Worm (Caenorhabditis elegans) whole organism, young adult: ENCODE measurements around the gene hlh-4.

Experiments used
- B0336.3 ChIP-seq: fragments of 200-800 bp; sonication (Bioruptor generic); IDR thresholded peaks from 2 replicates; pipeline ENCODE4 v1.3.6; 2022; ENCODE audit warnings: missing genetic modification characterization, missing compliant biosample characterization
- D2030.7 ChIP-seq: fragments of 200-800 bp; sonication (Bioruptor generic); IDR thresholded peaks from 2 replicates; pipeline ENCODE4 v1.3.6; 2022; ENCODE audit warnings: missing genetic modification reagents, missing genetic modification characterization, missing compliant biosample characterization
- F37B4.10 ChIP-seq: fragments of 200-800 bp; sonication (Bioruptor generic); IDR thresholded peaks from 2 replicates; pipeline ENCODE4 v1.3.6; 2022; ENCODE audit warnings: missing genetic modification characterization, missing compliant biosample characterization
- F39B2.1 ChIP-seq: fragments of 200-800 bp; sonication (Bioruptor generic); IDR thresholded peaks from 2 replicates; pipeline ENCODE4 v1.3.6; 2022; ENCODE audit warnings: missing genetic modification reagents, missing genetic modification characterization, missing compliant biosample characterization
- F49E8.2 ChIP-seq: sonication (generic microtip); optimal IDR thresholded peaks from 3 replicates; lab custom pipeline; 2017; ENCODE audit warnings: missing genetic modification characterization, mild to moderate bottlenecking, missing compliant biosample characterization, antibody characterized with exemption, moderate library complexity; ENCODE audit not compliant: insufficient read depth
- F57C9.4 ChIP-seq: sonication (generic microtip); optimal IDR thresholded peaks from 2 replicates; lab custom pipeline; 2017; ENCODE audit warnings: mild to moderate bottlenecking, missing genetic modification characterization, missing compliant biosample characterization
- T07F8.4 ChIP-seq: sonication (generic microtip); optimal IDR thresholded peaks from 2 replicates; lab custom pipeline; 2016; ENCODE audit warnings: mild to moderate bottlenecking, missing genetic modification characterization, moderate library complexity, missing compliant biosample characterization
- Y56A3A.18 ChIP-seq: fragments of 200-800 bp; sonication (Bioruptor generic); IDR thresholded peaks from 2 replicates; pipeline ENCODE4 v1.3.6; 2022; ENCODE audit warnings: missing genetic modification reagents, missing genetic modification characterization, missing compliant biosample characterization
- akir-1 ChIP-seq: fragments of 200-800 bp; sonication (Bioruptor generic); optimal IDR thresholded peaks from 2 replicates; lab custom pipeline; 2018; ENCODE audit warnings: mild to moderate bottlenecking, missing genetic modification characterization, moderate library complexity, missing compliant biosample characterization
- atf-7 ChIP-seq: sonication (generic microtip); optimal IDR thresholded peaks from 2 replicates; lab custom pipeline; 2017; ENCODE audit warnings: mild to moderate bottlenecking, missing genetic modification characterization, missing compliant biosample characterization
- attf-5 ChIP-seq: fragments of 200-800 bp; sonication (Bioruptor generic); optimal IDR thresholded peaks from 2 replicates; lab custom pipeline; 2018; ENCODE audit warnings: mild to moderate bottlenecking, missing genetic modification characterization, missing compliant biosample characterization
- attf-6 ChIP-seq: fragments of 200-800 bp; sonication (Bioruptor generic); IDR thresholded peaks from 2 replicates; pipeline ENCODE4 v1.3.6; 2022; ENCODE audit warnings: missing genetic modification reagents, missing genetic modification characterization, missing compliant biosample characterization
- ccch-3 ChIP-seq: fragments of 200-800 bp; sonication (Bioruptor generic); optimal IDR thresholded peaks from 2 replicates; lab custom pipeline; 2018; ENCODE audit warnings: mild to moderate bottlenecking, missing genetic modification characterization, missing compliant biosample characterization
- cebp-1 ChIP-seq, 2 experiments: fragments of 200-800 bp in 1 of 2; sonication (Bioruptor generic) in 1 of 2; sonication (generic microtip) in 1 of 2; IDR thresholded peaks in 1 of 2; optimal IDR thresholded peaks in 1 of 2; 2 replicates each; pipeline versions ENCODE4 v1.3.6 to Lab custom; 2017 to 2022; ENCODE audit warnings: missing compliant biosample characterization in 2 of 2, missing genetic modification characterization in 2 of 2, mild to moderate bottlenecking in 1 of 2, missing genetic modification reagents in 1 of 2, moderate library complexity in 1 of 2
- cebp-2 ChIP-seq: fragments of 200-800 bp; sonication (Bioruptor generic); IDR thresholded peaks from 2 replicates; pipeline ENCODE4 v1.3.6; 2022; ENCODE audit warnings: missing genetic modification characterization, missing compliant biosample characterization
- ceh-100 ChIP-seq: fragments of 200-800 bp; sonication (Bioruptor generic); IDR thresholded peaks from 2 replicates; pipeline ENCODE4 v1.3.6; 2022; ENCODE audit warnings: missing genetic modification reagents, missing genetic modification characterization, missing compliant biosample characterization
- ceh-40 ChIP-seq: fragments of 200-800 bp; sonication (Bioruptor generic); IDR thresholded peaks from 2 replicates; pipeline ENCODE4 v1.3.6; 2022; ENCODE audit warnings: missing genetic modification characterization, missing compliant biosample characterization
- ceh-58 ChIP-seq: fragments of 200-800 bp; sonication (Bioruptor generic); IDR thresholded peaks from 2 replicates; pipeline ENCODE4 v1.3.6; 2022; ENCODE audit warnings: missing genetic modification characterization, missing compliant biosample characterization
- ceh-79 ChIP-seq: sonication (generic microtip); optimal IDR thresholded peaks from 2 replicates; lab custom pipeline; 2017; ENCODE audit warnings: mild to moderate bottlenecking, missing genetic modification characterization, missing compliant biosample characterization
- die-1 ChIP-seq: sonication (generic microtip); optimal IDR thresholded peaks from 2 replicates; lab custom pipeline; 2016; ENCODE audit warnings: missing genotype, mild to moderate bottlenecking, missing genetic modification characterization, missing compliant biosample characterization
- dpl-1 ChIP-seq: fragments of 150-350 bp; optimal IDR thresholded peaks from 2 replicates; lab custom pipeline; 2014; ENCODE audit warnings: missing biosample characterization, missing genetic modification reagents, missing genetic modification characterization
- fkh-3 ChIP-seq: sonication (generic microtip); optimal IDR thresholded peaks from 2 replicates; lab custom pipeline; 2016; ENCODE audit warnings: mild to moderate bottlenecking, missing genetic modification characterization, missing compliant biosample characterization
- hlh-26 ChIP-seq: fragments of 200-800 bp; sonication (Bioruptor generic); conservative IDR thresholded peaks from 2 replicates; pipeline ENCODE4 v1.3.6; 2022; ENCODE audit warnings: missing genetic modification reagents, missing genetic modification characterization, missing compliant biosample characterization
- hmg-1.2 ChIP-seq: fragments of 200-800 bp; sonication (Bioruptor generic); IDR thresholded peaks from 2 replicates; pipeline ENCODE4 v1.3.6; 2022; ENCODE audit warnings: missing genetic modification reagents, missing genetic modification characterization, missing compliant biosample characterization
- hsf-1 ChIP-seq: fragments of 200-800 bp; sonication (Bioruptor generic); IDR thresholded peaks from 2 replicates; pipeline ENCODE4 v1.3.6; 2022; ENCODE audit warnings: missing genetic modification reagents, missing genetic modification characterization, missing compliant biosample characterization
- let-526 ChIP-seq: fragments of 200-800 bp; sonication (Bioruptor generic); IDR thresholded peaks from 2 replicates; pipeline ENCODE4 v1.3.6; 2022; ENCODE audit warnings: missing genetic modification reagents, missing genetic modification characterization, missing compliant biosample characterization
- let-607 ChIP-seq, 2 experiments: fragments of 200-800 bp in 1 of 2; sonication (Bioruptor generic) in 1 of 2; sonication (generic microtip) in 1 of 2; optimal IDR thresholded peaks; 2 replicates each; lab custom pipeline; 2016 to 2018; ENCODE audit warnings: mild to moderate bottlenecking in 2 of 2, missing compliant biosample characterization in 2 of 2, missing genetic modification characterization in 2 of 2, moderate library complexity in 2 of 2, missing genotype in 1 of 2
- lin-35 ChIP-seq, 3 experiments: fragments of 150-350 bp in 2 of 3; sonication (generic microtip) in 1 of 3; optimal IDR thresholded peaks; 2 replicates each; lab custom pipeline; 2014 to 2018; ENCODE audit warnings: missing biosample characterization in 3 of 3, missing genetic modification characterization in 3 of 3, missing genetic modification reagents in 3 of 3
- lir-1 ChIP-seq: fragments of 200-800 bp; sonication (Bioruptor generic); conservative IDR thresholded peaks from 2 replicates; pipeline ENCODE4 v1.3.6; 2022; ENCODE audit warnings: missing genetic modification reagents, missing genetic modification characterization, missing compliant biosample characterization
- madf-3 ChIP-seq: fragments of 200-800 bp; sonication (Bioruptor generic); IDR thresholded peaks from 2 replicates; pipeline ENCODE4 v1.3.6; 2022; ENCODE audit warnings: missing genetic modification reagents, missing genetic modification characterization, missing compliant biosample characterization
- madf-8 ChIP-seq: fragments of 200-800 bp; sonication (Bioruptor generic); conservative IDR thresholded peaks from 2 replicates; pipeline ENCODE4 v1.3.6; 2022; ENCODE audit warnings: missing genetic modification reagents, missing genetic modification characterization, missing compliant biosample characterization
- mcd-1 ChIP-seq: fragments of 200-800 bp; sonication (Bioruptor generic); IDR thresholded peaks from 2 replicates; pipeline ENCODE4 v1.3.6; 2022; ENCODE audit warnings: missing genetic modification reagents, missing genetic modification characterization, missing compliant biosample characterization
- nhr-120 ChIP-seq: fragments of 200-800 bp; sonication (Bioruptor generic); IDR thresholded peaks from 2 replicates; pipeline ENCODE4 v1.3.6; 2022; ENCODE audit warnings: missing genetic modification characterization, missing compliant biosample characterization
- nhr-27 ChIP-seq: fragments of 200-800 bp; sonication (Bioruptor generic); optimal IDR thresholded peaks from 2 replicates; lab custom pipeline; 2018; ENCODE audit warnings: mild to moderate bottlenecking, missing genetic modification characterization, moderate library complexity, missing compliant biosample characterization
- nhr-80 ChIP-seq: sonication (generic microtip); optimal IDR thresholded peaks from 2 replicates; lab custom pipeline; 2016; ENCODE audit warnings: missing genetic modification characterization, missing compliant biosample characterization
- pha-4 ChIP-seq: fragments of 150-350 bp; sonication (generic microtip); optimal IDR thresholded peaks from 2 replicates; lab custom pipeline; 2014; ENCODE audit warnings: missing biosample characterization, missing genetic modification reagents, missing genetic modification characterization
- sdz-38 ChIP-seq: sonication (generic microtip); optimal IDR thresholded peaks from 2 replicates; lab custom pipeline; 2016; ENCODE audit warnings: missing genotype, missing genetic modification characterization, missing compliant biosample characterization
- sea-2 ChIP-seq: fragments of 200-800 bp; sonication (Bioruptor generic); IDR thresholded peaks from 2 replicates; pipeline ENCODE4 v1.3.6; 2022; ENCODE audit warnings: missing genetic modification characterization, missing compliant biosample characterization
- snpc-1.3 ChIP-seq: sonication (generic microtip); optimal IDR thresholded peaks from 2 replicates; lab custom pipeline; 2017; ENCODE audit warnings: missing genetic modification characterization, mild to moderate bottlenecking, missing compliant biosample characterization, antibody characterized with exemption, moderate library complexity, missing genotype, missing genetic modification reagents; ENCODE audit not compliant: insufficient read depth
- snpc-4 ChIP-seq, 5 experiments: fragments of 150-350 bp in 1 of 5; sonication (generic microtip) in 4 of 5; optimal IDR thresholded peaks; 2 replicates each; lab custom pipeline; 2014 to 2018; ENCODE audit warnings: missing genetic modification characterization in 5 of 5, missing biosample characterization in 3 of 5, antibody characterized with exemption in 2 of 5, mild to moderate bottlenecking in 2 of 5, missing compliant biosample characterization in 2 of 5, missing genotype in 2 of 5, moderate library complexity in 2 of 5, missing genetic modification reagents in 1 of 5
- sptf-2 ChIP-seq: fragments of 200-800 bp; sonication (Bioruptor generic); optimal IDR thresholded peaks from 2 replicates; lab custom pipeline; 2018; ENCODE audit warnings: mild to moderate bottlenecking, missing genetic modification characterization, missing compliant biosample characterization
- unc-130 ChIP-seq: sonication (generic microtip); optimal IDR thresholded peaks from 2 replicates; lab custom pipeline; 2016; ENCODE audit warnings: missing genetic modification reagents, missing genetic modification characterization, missing compliant biosample characterization
- zim-3 ChIP-seq: sonication (generic microtip); optimal IDR thresholded peaks from 2 replicates; lab custom pipeline; 2017; ENCODE audit warnings: mild to moderate bottlenecking, missing genetic modification characterization, moderate library complexity, missing compliant biosample characterization
- ztf-6 ChIP-seq: fragments of 200-800 bp; sonication (Bioruptor generic); IDR thresholded peaks from 2 replicates; pipeline ENCODE4 v1.3.6; 2022; ENCODE audit warnings: missing genetic modification reagents, missing genetic modification characterization, missing compliant biosample characterization

hlh-4 gene

DNA sequence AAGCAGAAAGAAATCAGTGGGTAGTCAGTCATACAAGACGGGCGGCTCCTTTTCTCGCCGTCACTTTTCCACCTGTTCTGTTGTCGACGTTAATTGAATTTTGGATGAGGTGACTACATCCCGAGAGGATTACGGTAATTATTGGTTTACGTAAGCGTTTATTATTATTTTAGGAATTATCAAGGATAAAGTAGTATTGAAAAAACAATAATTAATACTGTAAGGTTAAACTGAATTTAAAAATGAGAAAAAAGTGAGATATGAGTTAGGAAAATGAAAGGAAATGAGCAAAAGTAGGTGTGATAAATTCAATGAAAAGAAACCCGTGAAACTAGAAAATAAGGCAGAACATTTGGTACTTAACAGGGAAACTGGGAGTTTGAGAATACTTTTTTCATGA is at the start of gene hlh-4:
TSS of gene hlh-4 (minus strand) at position 101 of the 400 bp plus-strand sequence.
- no peak for TF ChIP-seq akir-1 (GFP tag; lab: Kevin White, UChicago)
- no peak for TF ChIP-seq mcd-1 (GFP tag; lab: Robert Waterston, UW)
- TF ChIP-seq dpl-1 (GFP tag; lab: Kevin White, UChicago): no peak

DNA sequence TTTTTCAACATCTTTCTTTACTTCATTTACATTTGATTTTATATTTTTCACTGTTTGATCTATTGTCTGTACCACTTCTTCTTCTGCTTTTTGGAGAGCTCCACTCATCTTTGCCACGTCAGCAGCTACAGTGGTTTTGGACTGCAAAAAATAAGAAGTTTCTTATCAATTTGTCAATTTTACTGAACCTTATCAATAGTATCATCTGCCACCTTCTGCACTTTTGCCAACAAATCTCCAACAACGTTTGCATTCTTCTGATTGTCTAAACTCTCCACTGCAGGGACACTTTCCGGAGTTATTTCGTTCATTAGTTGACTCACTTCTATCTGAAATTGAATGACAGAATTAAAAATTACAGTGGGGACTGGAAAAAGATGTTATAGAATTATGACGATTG is 47.9 kb upstream of the hlh-4 start:
- TF ChIP-seq attf-6: no peak
- TF ChIP-seq let-607 (tag; optimal IDR thresholded peaks at IDR 0.05; lab: Kevin White, UChicago): peak; percentile 97 to 98
- peak; percentile 93 for TF ChIP-seq nhr-80

DNA sequence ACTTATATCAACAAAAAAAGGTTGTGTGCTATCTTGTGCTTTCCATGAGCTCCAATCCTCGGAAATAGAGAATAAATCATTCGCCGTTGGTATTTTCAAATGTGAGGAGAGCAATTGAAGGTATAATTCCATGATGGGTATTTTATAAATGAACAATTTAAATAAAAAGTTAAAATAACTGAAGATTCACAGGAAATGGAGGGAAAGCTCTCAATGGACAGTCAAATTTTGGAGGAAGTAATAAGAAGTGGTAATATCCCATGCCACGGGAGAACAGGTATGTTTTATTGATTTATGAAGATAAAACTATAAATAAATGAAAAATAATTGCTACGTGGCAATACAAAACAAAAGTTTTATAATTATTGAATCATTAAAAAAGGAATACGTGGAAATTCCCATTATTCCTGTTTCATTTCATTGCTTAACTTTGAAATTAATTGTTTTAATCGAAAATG is 44.3 kb upstream of the hlh-4 start:
- TF ChIP-seq snpc-4 (GFP tag; optimal IDR thresholded peaks at IDR 0.05; lab: Kevin White, UChicago): no peak
- peak in 1 of 4 experiments; percentile 2 for TF ChIP-seq snpc-4 (tag; optimal IDR thresholded peaks at IDR 0.05; lab: Kevin White, UChicago)
- no peak for TF ChIP-seq lir-1 (GFP tag; lab: Robert Waterston, UW)
- TF ChIP-seq Y56A3A.18 (GFP tag; lab: Robert Waterston, UW): peak; percentile 54; the same call in 1 of the 2 replicates
- TF ChIP-seq ceh-100: no peak; the same call in 1 of the 2 replicates
- TF ChIP-seq F49E8.2 (tag; lab: Kevin White, UChicago): peak; percentile 24
- TF ChIP-seq nhr-27 (tag; lab: Kevin White, UChicago): no peak
- peak; percentile 22; the same call in 1 of the 2 replicates for TF ChIP-seq hmg-1.2 (GFP tag; lab: Robert Waterston, UW)
- no peak for TF ChIP-seq sdz-38 (tag; lab: Kevin White, UChicago)
- no peak for TF ChIP-seq let-526 (GFP tag; lab: Robert Waterston, UW)
- TF ChIP-seq cebp-1 (GFP tag; IDR thresholded peaks at IDR 0.05; lab: Robert Waterston, UW): no peak
- peak; percentile 29 for TF ChIP-seq cebp-1 (tag; optimal IDR thresholded peaks at IDR 0.05; lab: Kevin White, UChicago)
- TF ChIP-seq lin-35 (GFP tag; optimal IDR thresholded peaks at IDR 0.05; lab: Kevin White, UChicago): peak in 1 of 3 experiments; percentile 57
- TF ChIP-seq T07F8.4 (tag; lab: Kevin White, UChicago): no peak
- TF ChIP-seq sea-2 (GFP tag; lab: Robert Waterston, UW): no peak
- 0 out of 2 replicates have a peak, but pooled peaks have one; percentile 36 for TF ChIP-seq cebp-2 (GFP tag; lab: Robert Waterston, UW)
- peak; percentile 61 for TF ChIP-seq atf-7
- TF ChIP-seq zim-3 (tag; lab: Kevin White, UChicago): no peak
- peak; percentile 21 for TF ChIP-seq attf-5
- TF ChIP-seq madf-8 (GFP tag; lab: Robert Waterston, UW): no peak
- TF ChIP-seq snpc-1.3 (tag; lab: Kevin White, UChicago): no peak
- TF ChIP-seq hlh-26 (GFP tag; lab: Robert Waterston, UW): no peak
- no peak for TF ChIP-seq ceh-79 (tag; lab: Kevin White, UChicago)
- TF ChIP-seq D2030.7 (GFP tag; lab: Robert Waterston, UW): no peak
- peak; percentile 80 for TF ChIP-seq F57C9.4 (tag; lab: Kevin White, UChicago)
- no peak for TF ChIP-seq F37B4.10 (GFP tag; lab: Robert Waterston, UW)
- TF ChIP-seq unc-130 (GFP tag; lab: Kevin White, UChicago): no peak
- TF ChIP-seq nhr-120 (GFP tag; lab: Robert Waterston, UW): no peak
- TF ChIP-seq ceh-58 (GFP tag; lab: Robert Waterston, UW): 0 out of 2 replicates have a peak, but pooled peaks have one; percentile 60
- no peak for TF ChIP-seq ccch-3
- no peak for TF ChIP-seq pha-4 (tag; lab: Kevin White, UChicago)
- TF ChIP-seq hsf-1 (GFP tag; lab: Robert Waterston, UW): 0 out of 2 replicates have a peak, but pooled peaks have one; percentile 54
- TF ChIP-seq sptf-2 (GFP tag; lab: Kevin White, UChicago): no peak
- TF ChIP-seq die-1 (tag; lab: Kevin White, UChicago): no peak
- peak; percentile 85 for TF ChIP-seq madf-3
- TF ChIP-seq ztf-6 (GFP tag; lab: Robert Waterston, UW): no peak
- TF ChIP-seq F39B2.1 (GFP tag; lab: Robert Waterston, UW): no peak
- no peak for TF ChIP-seq ceh-40 (GFP tag; lab: Robert Waterston, UW)
- peak; percentile 50; the same call in 1 of the 2 replicates for TF ChIP-seq B0336.3 (GFP tag; lab: Robert Waterston, UW)
- TF ChIP-seq fkh-3 (tag; lab: Kevin White, UChicago): no peak
